Fruit fly (Drosophila melanogaster) whole organism, embryonic: ENCODE data around the gene Kap3.

Experiments used
- Atf6 ChIP-seq: fragments of 200-800 bp; sonication (Bioruptor generic); IDR thresholded peaks from 2 replicates; pipeline ENCODE4 v1.3.6; 2022; ENCODE audit warnings: missing biosample characterization, missing genetic modification characterization
- Bdp1 ChIP-seq: fragments of 200-800 bp; sonication (Bioruptor generic); optimal IDR thresholded peaks from 3 replicates; lab custom pipeline; 2016; ENCODE audit warnings: missing biosample characterization, missing genetic modification characterization
- CG1024 ChIP-seq: fragments of 200-800 bp; sonication (Bioruptor generic); IDR thresholded peaks from 2 replicates; pipeline ENCODE4 v1.3.6; 2022; ENCODE audit warnings: missing biosample characterization, missing genetic modification characterization
- CG10543 ChIP-seq: fragments of 200-800 bp; sonication (Bioruptor generic); optimal IDR thresholded peaks from 3 replicates; lab custom pipeline; 2017; ENCODE audit warnings: missing biosample characterization, mild to moderate bottlenecking, missing genetic modification characterization, moderate library complexity
- CG11093 ChIP-seq: fragments of 200-800 bp; sonication (Bioruptor generic); IDR thresholded peaks from 3 replicates; pipeline ENCODE4 v1.3.6; 2022; ENCODE audit warnings: missing biosample characterization, missing genetic modification characterization
- CG11696 ChIP-seq: fragments of 200-800 bp; sonication (Bioruptor generic); IDR thresholded peaks from 2 replicates; pipeline ENCODE4 v1.3.6; 2022; ENCODE audit warnings: missing biosample characterization, missing genetic modification characterization
- CG12769 ChIP-seq: fragments of 200-800 bp; sonication (Bioruptor generic); optimal IDR thresholded peaks from 2 replicates; lab custom pipeline; 2019; ENCODE audit warnings: missing biosample characterization, mild to moderate bottlenecking, missing genetic modification characterization, moderate library complexity
- CG13123 ChIP-seq: fragments of 200-800 bp; sonication (Bioruptor generic); optimal IDR thresholded peaks from 2 replicates; lab custom pipeline; 2016; ENCODE audit warnings: missing biosample characterization, missing genetic modification characterization
- CG14860 ChIP-seq: fragments of 200-800 bp; sonication (Bioruptor generic); IDR thresholded peaks from 3 replicates; pipeline ENCODE4 v1.3.6; 2022; ENCODE audit warnings: missing biosample characterization, missing genetic modification characterization; ENCODE audit not compliant: partially characterized antibody
- CG18262 ChIP-seq: fragments of 200-800 bp; optimal IDR thresholded peaks from 3 replicates; lab custom pipeline; 2019; ENCODE audit warnings: missing biosample characterization, mild to moderate bottlenecking, missing genetic modification characterization, moderate library complexity
- CG1832 ChIP-seq: fragments of 200-800 bp; sonication (Bioruptor generic); optimal IDR thresholded peaks from 2 replicates; lab custom pipeline; 2017; ENCODE audit warnings: missing biosample characterization, mild to moderate bottlenecking, missing genetic modification characterization, inconsistent platforms
- CG18619 ChIP-seq: fragments of 200-800 bp; sonication (Bioruptor generic); optimal IDR thresholded peaks from 3 replicates; lab custom pipeline; 2017; ENCODE audit warnings: missing biosample characterization, mild to moderate bottlenecking, missing genetic modification characterization
- CG2202 ChIP-seq: fragments of 200-800 bp; sonication (Bioruptor generic); optimal IDR thresholded peaks from 2 replicates; lab custom pipeline; 2018; ENCODE audit warnings: missing biosample characterization, mild to moderate bottlenecking, missing genetic modification characterization
- CG2678 ChIP-seq: fragments of 200-800 bp; sonication (Bioruptor generic); optimal IDR thresholded peaks from 3 replicates; lab custom pipeline; 2019; ENCODE audit warnings: missing biosample characterization, mild to moderate bottlenecking, missing genetic modification characterization, moderate library complexity
- CG6791 ChIP-seq: fragments of 200-800 bp; sonication (Bioruptor generic); IDR thresholded peaks from 3 replicates; pipeline ENCODE4 v1.3.6; 2022; ENCODE audit warnings: missing biosample characterization, missing genetic modification characterization; ENCODE audit not compliant: partially characterized antibody
- CG7786 ChIP-seq: fragments of 200-800 bp; sonication (Bioruptor generic); optimal IDR thresholded peaks from 2 replicates; lab custom pipeline; 2016; ENCODE audit warnings: missing biosample characterization, missing genetic modification characterization
- CG9817 ChIP-seq: fragments of 200-800 bp; sonication (Bioruptor generic); optimal IDR thresholded peaks from 2 replicates; lab custom pipeline; 2018; ENCODE audit warnings: missing biosample characterization, mild to moderate bottlenecking, missing genetic modification characterization, moderate library complexity
- CG9932 ChIP-seq: fragments of 200-800 bp; sonication (Bioruptor generic); IDR thresholded peaks from 2 replicates; pipeline ENCODE4 v1.3.6; 2022; ENCODE audit warnings: missing biosample characterization, missing genetic modification characterization
- Camta ChIP-seq: fragments of 200-800 bp; sonication (Bioruptor generic); optimal IDR thresholded peaks from 2 replicates; lab custom pipeline; 2016; ENCODE audit warnings: missing biosample characterization, missing genetic modification characterization
- Dip3 ChIP-seq: fragments of 200-800 bp; sonication (Bioruptor generic); optimal IDR thresholded peaks from 3 replicates; lab custom pipeline; 2016; ENCODE audit warnings: missing biosample characterization, missing genetic modification characterization
- E2f1 ChIP-seq: fragments of 200-800 bp; sonication (Bioruptor generic); IDR thresholded peaks from 2 replicates; pipeline ENCODE4 v1.3.6; 2022; ENCODE audit warnings: missing biosample characterization, missing genetic modification characterization
- Gug ChIP-seq: fragments of 200-800 bp; sonication (Bioruptor generic); IDR thresholded peaks from 4 replicates; pipeline ENCODE4 v1.3.6; 2022; ENCODE audit warnings: missing biosample characterization, missing genetic modification characterization
- HLH3B ChIP-seq: fragments of 200-800 bp; sonication (Bioruptor generic); IDR thresholded peaks from 2 replicates; pipeline ENCODE4 v1.3.6; 2022; ENCODE audit warnings: missing biosample characterization, missing genetic modification characterization
- Hey ChIP-seq: fragments of 200-800 bp; sonication (Bioruptor generic); optimal IDR thresholded peaks from 3 replicates; lab custom pipeline; 2018; ENCODE audit warnings: missing biosample characterization, mild to moderate bottlenecking, missing genetic modification characterization
- Lim3 ChIP-seq: fragments of 200-800 bp; sonication (Bioruptor generic); IDR thresholded peaks from 2 replicates; pipeline ENCODE4 v1.3.6; 2022; ENCODE audit warnings: missing biosample characterization, missing genetic modification characterization
- MBD-R2 ChIP-seq: fragments of 200-800 bp; sonication (Bioruptor generic); IDR thresholded peaks from 2 replicates; pipeline ENCODE4 v1.3.6; 2022; ENCODE audit warnings: missing biosample characterization, missing genetic modification characterization
- MTF-1 ChIP-seq: fragments of 200-800 bp; sonication (Bioruptor generic); optimal IDR thresholded peaks from 2 replicates; lab custom pipeline; 2018; ENCODE audit warnings: missing biosample characterization, mild to moderate bottlenecking, missing genetic modification characterization, borderline replicate concordance
- Rx ChIP-seq: fragments of 200-800 bp; sonication (Bioruptor generic); IDR thresholded peaks from 2 replicates; pipeline ENCODE4 v1.3.6; 2022; ENCODE audit warnings: missing biosample characterization, missing genetic modification characterization
- Sry-β ChIP-seq: fragments of 200-800 bp; sonication (Bioruptor generic); optimal IDR thresholded peaks from 2 replicates; lab custom pipeline; 2018; ENCODE audit warnings: missing biosample characterization, mild to moderate bottlenecking, missing genetic modification characterization, moderate library complexity
- Trl ChIP-seq, 3 experiments: fragments of >200 bp in 2 of 3; fragments of 200-800 bp in 1 of 3; sonication (Bioruptor generic) in 1 of 3; optimal IDR thresholded peaks; 2 replicates in 1 of 3; 3 replicates in 2 of 3; lab custom pipeline; 2016 to 2017; ENCODE audit warnings: missing biosample characterization in 1 of 3, missing genetic modification characterization in 1 of 3
- cg ChIP-seq: fragments of 200-800 bp; sonication (Bioruptor generic); optimal IDR thresholded peaks from 3 replicates; lab custom pipeline; 2019; ENCODE audit warnings: missing biosample characterization, mild to moderate bottlenecking, missing genetic modification characterization, moderate library complexity
- chm ChIP-seq: fragments of 200-800 bp; sonication (Bioruptor generic); IDR thresholded peaks from 2 replicates; pipeline ENCODE4 v1.3.6; 2022; ENCODE audit warnings: missing biosample characterization, missing genetic modification characterization
- dysf ChIP-seq: fragments of 200-800 bp; sonication (Bioruptor generic); IDR thresholded peaks from 3 replicates; pipeline ENCODE4 v1.3.6; 2022; ENCODE audit warnings: missing biosample characterization, missing genetic modification characterization
- esg ChIP-seq: fragments of 200-800 bp; sonication (Bioruptor generic); conservative IDR thresholded peaks from 2 replicates; pipeline ENCODE4 v1.3.6; 2022; ENCODE audit warnings: missing biosample characterization, missing genetic modification characterization
- fru ChIP-seq: fragments of >200 bp; optimal IDR thresholded peaks from 2 replicates; lab custom pipeline; 2017
- pfk ChIP-seq: fragments of 200-800 bp; sonication (Bioruptor generic); optimal IDR thresholded peaks from 2 replicates; lab custom pipeline; 2018; ENCODE audit warnings: missing biosample characterization, mild to moderate bottlenecking, missing genetic modification characterization, moderate library complexity
- row ChIP-seq: fragments of 200-800 bp; sonication (Bioruptor generic); IDR thresholded peaks from 3 replicates; pipeline ENCODE4 v1.3.6; 2022; ENCODE audit warnings: missing biosample characterization, missing genetic modification characterization
- run ChIP-seq: fragments of 200-800 bp; sonication (Bioruptor generic); optimal IDR thresholded peaks from 3 replicates; lab custom pipeline; 2018; ENCODE audit warnings: missing biosample characterization, mild to moderate bottlenecking, missing genetic modification characterization
- salm ChIP-seq: fragments of 200-800 bp; sonication (Bioruptor generic); optimal IDR thresholded peaks from 2 replicates; lab custom pipeline; 2018; ENCODE audit warnings: missing biosample characterization, mild to moderate bottlenecking, missing genetic modification characterization
- sc ChIP-seq, 3 experiments: fragments of >200 bp in 2 of 3; fragments of 200-800 bp in 1 of 3; sonication (Bioruptor generic) in 1 of 3; optimal IDR thresholded peaks; 2 replicates in 2 of 3; 3 replicates in 1 of 3; lab custom pipeline; 2017; ENCODE audit warnings: mild to moderate bottlenecking in 1 of 3, missing biosample characterization in 1 of 3, missing genetic modification characterization in 1 of 3, missing genetic modification reagents in 1 of 3
- sd ChIP-seq: fragments of 200-800 bp; sonication (Bioruptor generic); optimal IDR thresholded peaks from 3 replicates; lab custom pipeline; 2018; ENCODE audit warnings: missing biosample characterization, mild to moderate bottlenecking, missing genetic modification characterization, moderate library complexity
- seq ChIP-seq: fragments of 200-800 bp; sonication (Bioruptor generic); IDR thresholded peaks from 2 replicates; pipeline ENCODE4 v1.3.6; 2022; ENCODE audit warnings: missing biosample characterization, missing genetic modification characterization
- sisA ChIP-seq: fragments of 200-800 bp; sonication (Bioruptor generic); IDR thresholded peaks from 2 replicates; pipeline ENCODE4 v1.3.6; 2022; ENCODE audit warnings: missing biosample characterization, missing genetic modification characterization
- slbo ChIP-seq: fragments of 200-800 bp; sonication (Bioruptor generic); IDR thresholded peaks from 2 replicates; pipeline ENCODE4 v1.3.6; 2022; ENCODE audit warnings: missing biosample characterization, missing genetic modification characterization
- sob ChIP-seq: fragments of 200-800 bp; sonication (Bioruptor generic); IDR thresholded peaks from 2 replicates; pipeline ENCODE4 v1.3.6; 2022; ENCODE audit warnings: missing biosample characterization, missing genetic modification characterization
- toy ChIP-seq: fragments of 200-800 bp; sonication (Bioruptor generic); IDR thresholded peaks from 2 replicates; pipeline ENCODE4 v1.3.6; 2022; ENCODE audit warnings: missing biosample characterization, missing genetic modification characterization
- ttk ChIP-seq: fragments of 200-800 bp; sonication (Bioruptor generic); IDR thresholded peaks from 2 replicates; pipeline ENCODE4 v2.1.2; 2022; ENCODE audit warnings: missing biosample characterization, missing genetic modification characterization
- wor ChIP-seq: fragments of 200-800 bp; sonication (Bioruptor generic); IDR thresholded peaks from 2 replicates; pipeline ENCODE4 v1.3.6; 2022; ENCODE audit warnings: missing biosample characterization, missing genetic modification characterization

The Kap3 gene

DNA sequence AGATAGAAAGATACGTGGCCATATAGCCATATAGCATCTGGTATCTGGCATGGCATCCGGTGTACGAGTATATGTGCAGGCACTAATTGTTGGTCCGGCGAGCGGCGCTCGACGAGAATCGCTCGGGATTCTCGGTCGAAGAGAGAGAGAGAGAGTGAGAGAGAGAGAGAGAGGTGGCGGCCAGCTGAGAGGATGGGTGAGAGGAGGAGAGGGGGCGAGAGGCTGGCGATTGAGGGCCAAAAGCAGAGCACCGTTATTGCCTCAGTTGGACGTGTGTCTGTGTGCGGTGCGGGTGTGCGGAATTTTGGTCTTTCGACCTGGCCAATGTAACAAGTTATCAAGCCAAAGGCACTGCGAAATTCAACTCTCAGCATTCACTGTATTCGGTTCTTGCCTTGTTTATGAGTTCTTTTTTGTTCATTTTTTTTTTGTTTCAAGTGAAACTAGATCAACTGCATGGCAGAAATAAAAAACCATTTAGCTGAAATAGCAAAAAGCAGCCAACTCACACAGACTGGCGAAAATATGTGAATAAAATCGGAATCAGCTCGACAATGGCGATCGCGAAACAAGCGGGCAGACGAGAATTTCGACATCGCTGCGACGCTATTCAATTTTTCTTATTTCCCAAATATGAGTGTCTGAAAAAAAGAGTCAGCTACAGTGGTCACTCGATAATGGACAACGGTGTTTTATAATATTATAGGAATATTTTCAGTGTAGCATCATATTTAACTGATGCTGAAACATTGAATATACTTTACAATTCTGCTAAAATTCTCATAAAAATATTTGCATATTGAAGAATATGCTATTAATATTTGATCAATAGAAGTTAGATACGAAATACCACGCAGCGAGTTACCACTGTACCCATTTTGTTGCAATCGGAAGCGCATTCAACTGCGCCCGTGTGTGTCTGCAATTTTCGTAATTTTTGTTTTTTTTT lies 33.2 kb upstream of the Kap3 start (continued):
- TF ChIP-seq CG9817 (tag; lab: Kevin White, UChicago): no peak
- no peak for TF ChIP-seq CG18619
- no peak for TF ChIP-seq sc (optimal IDR thresholded peaks at IDR 0.05; lab: Kevin White, UChicago)
- TF ChIP-seq sc (GFP tag; optimal IDR thresholded peaks at IDR 0.05; lab: Kevin White, UChicago): no peak
- TF ChIP-seq pfk: no peak
- peak; percentile 21 for TF ChIP-seq CG10543 (GFP tag; lab: Kevin White, UChicago)
- TF ChIP-seq Dip3 (GFP tag; lab: Kevin White, UChicago): no peak
- no peak for TF ChIP-seq Hey (tag; lab: Kevin White, UChicago)
- TF ChIP-seq E2f1 (GFP tag; lab: Robert Waterston, UW): 0 out of 2 replicates have a peak, but pooled peaks have one; percentile 15
- TF ChIP-seq ttk (GFP tag; lab: Robert Waterston, UW): peak; percentile 18; the same call in 1 of the 2 replicates
- no peak for TF ChIP-seq CG1024 (GFP tag; lab: Robert Waterston, UW)
- TF ChIP-seq Gug (GFP tag; lab: Robert Waterston, UW): no peak
- TF ChIP-seq MBD-R2 (GFP tag; lab: Robert Waterston, UW): no peak
- no peak for TF ChIP-seq Bdp1
- 0 out of 2 replicates have a peak, but pooled peaks have one; percentile 19 for TF ChIP-seq CG9932
- TF ChIP-seq fru (lab: Kevin White, UChicago): no peak
- no peak for TF ChIP-seq CG7786 (GFP tag; lab: Kevin White, UChicago)
- TF ChIP-seq row (GFP tag; lab: Robert Waterston, UW): peak; percentile 45; the same call in 2 of the 3 replicates
- TF ChIP-seq Atf6: no peak
- TF ChIP-seq CG14860 (GFP tag; lab: Robert Waterston, UW): no peak
- 0 out of 2 replicates have a peak, but pooled peaks have one; percentile 25 for TF ChIP-seq chm (GFP tag; lab: Robert Waterston, UW)
- TF ChIP-seq CG1832 (GFP tag; lab: Kevin White, UChicago): peak; percentile 4
- TF ChIP-seq sob (GFP tag; lab: Robert Waterston, UW): 0 out of 2 replicates have a peak, but pooled peaks have one; percentile 6
- no peak for TF ChIP-seq CG11696 (GFP tag; lab: Robert Waterston, UW)
- no peak for TF ChIP-seq MTF-1 (GFP tag; lab: Kevin White, UChicago)
- no peak for TF ChIP-seq Camta (GFP tag; lab: Kevin White, UChicago)
- no peak for TF ChIP-seq CG13123 (GFP tag; lab: Kevin White, UChicago)
- TF ChIP-seq CG6791: 0 out of 3 replicates have a peak, but pooled peaks have one; percentile 22
- TF ChIP-seq Lim3 (GFP tag; lab: Robert Waterston, UW): no peak
- peak; percentile 3 for TF ChIP-seq CG2678 (tag; lab: Kevin White, UChicago)
- peak; percentile 17 for TF ChIP-seq cg (GFP tag; lab: Kevin White, UChicago)
- no peak for TF ChIP-seq run
- no peak for TF ChIP-seq sisA
- TF ChIP-seq seq (GFP tag; lab: Robert Waterston, UW): no peak
- TF ChIP-seq Sry-β (GFP tag; lab: Kevin White, UChicago): no peak
- no peak for TF ChIP-seq CG12769 (tag; lab: Kevin White, UChicago)
- TF ChIP-seq Rx: no peak
- peak; percentile 30; the same call in 1 of the 2 replicates for TF ChIP-seq esg (GFP tag; lab: Robert Waterston, UW)
- TF ChIP-seq HLH3B (GFP tag; lab: Robert Waterston, UW): 0 out of 2 replicates have a peak, but pooled peaks have one; percentile 13
- no peak for TF ChIP-seq CG2202 (tag; lab: Kevin White, UChicago)
- peak; percentile 29; the same call in 1 of the 2 replicates for TF ChIP-seq slbo (GFP tag; lab: Robert Waterston, UW)
- TF ChIP-seq sd (tag; lab: Kevin White, UChicago): peak; percentile 6
- TF ChIP-seq dysf (GFP tag; lab: Robert Waterston, UW): peak; percentile 54; the same call in 2 of the 3 replicates
- no peak for TF ChIP-seq toy (GFP tag; lab: Robert Waterston, UW)
- TF ChIP-seq CG18262: no peak
- TF ChIP-seq wor: no peak
- TF ChIP-seq salm (tag; lab: Kevin White, UChicago): no peak
- TF ChIP-seq Trl (optimal IDR thresholded peaks at IDR 0.05; lab: Kevin White, UChicago): peak; percentile 74 to 81
- TF ChIP-seq Trl (GFP tag; optimal IDR thresholded peaks at IDR 0.05; lab: Kevin White, UChicago): no peak
- TF ChIP-seq CG11093: no peak
